Worm (Caenorhabditis elegans) whole organism, mixed stage, embryonic: Measurements from ENCODE around the gene math-7.
"Not testable (repeated sequence)": the region's sequence is repeated elsewhere in the genome, so short reads cannot be mapped to it uniquely, and the experiment has no call there.

ENCODE experiments used
- bed-3 ChIP-seq: fragments of 200-800 bp; sonication (Bioruptor generic); optimal IDR thresholded peaks from 3 replicates; lab custom pipeline; 2018; ENCODE audit warnings: mild to moderate bottlenecking, missing genetic modification characterization, moderate library complexity, missing compliant biosample characterization
- ceh-43 ChIP-seq: fragments of 200-800 bp; sonication (Bioruptor generic); optimal IDR thresholded peaks from 2 replicates; lab custom pipeline; 2018; ENCODE audit warnings: mild to moderate bottlenecking, missing genetic modification characterization, moderate library complexity, missing compliant biosample characterization
- ces-1 ChIP-seq: fragments of 150-350 bp; optimal IDR thresholded peaks from 2 replicates; lab custom pipeline; 2014; ENCODE audit warnings: missing biosample characterization, missing genetic modification reagents, missing genetic modification characterization
- cnd-1 ChIP-seq: fragments of 200-800 bp; sonication (Bioruptor generic); optimal IDR thresholded peaks from 2 replicates; lab custom pipeline; 2018; ENCODE audit warnings: mild to moderate bottlenecking, missing genetic modification characterization, missing compliant biosample characterization
- drap-1 ChIP-seq: fragments of 200-800 bp; sonication (Bioruptor generic); optimal IDR thresholded peaks from 3 replicates; lab custom pipeline; 2018; ENCODE audit warnings: mild to moderate bottlenecking, missing genetic modification characterization, missing compliant biosample characterization
- elt-1 ChIP-seq: sonication (generic microtip); optimal IDR thresholded peaks from 2 replicates; lab custom pipeline; 2017; ENCODE audit warnings: missing genetic modification characterization, mild to moderate bottlenecking, missing compliant biosample characterization, antibody characterized with exemption, moderate library complexity, borderline replicate concordance; ENCODE audit not compliant: insufficient read depth
- flh-1 ChIP-seq: fragments of 200-800 bp; sonication (Bioruptor generic); optimal IDR thresholded peaks from 2 replicates; lab custom pipeline; 2018; ENCODE audit warnings: mild to moderate bottlenecking, missing genetic modification characterization, moderate library complexity, missing compliant biosample characterization
- ham-2 ChIP-seq: fragments of 200-800 bp; sonication (Bioruptor generic); optimal IDR thresholded peaks from 2 replicates; lab custom pipeline; 2018; ENCODE audit warnings: mild to moderate bottlenecking, missing genetic modification characterization, missing compliant biosample characterization
- lin-32 ChIP-seq: fragments of 200-800 bp; sonication (Bioruptor generic); optimal IDR thresholded peaks from 2 replicates; lab custom pipeline; 2018; ENCODE audit warnings: mild to moderate bottlenecking, missing genetic modification characterization, missing compliant biosample characterization
- mep-1 ChIP-seq: fragments of 150-350 bp; optimal IDR thresholded peaks from 2 replicates; lab custom pipeline; 2017; ENCODE audit warnings: missing biosample characterization, missing genetic modification reagents, missing genetic modification characterization, inconsistent platforms
- mls-2 ChIP-seq: sonication (generic microtip); optimal IDR thresholded peaks from 2 replicates; lab custom pipeline; 2016; ENCODE audit warnings: mild to moderate bottlenecking, missing genetic modification characterization, moderate library complexity, missing compliant biosample characterization
- nhr-12 ChIP-seq: fragments of 150-350 bp; optimal IDR thresholded peaks from 2 replicates; lab custom pipeline; 2014; ENCODE audit warnings: missing biosample characterization, missing genetic modification characterization
- nhr-237 ChIP-seq: fragments of 150-350 bp; optimal IDR thresholded peaks from 2 replicates; lab custom pipeline; 2014; ENCODE audit warnings: missing biosample characterization, missing genetic modification characterization
- sem-2 ChIP-seq: fragments of 200-800 bp; sonication (Bioruptor generic); optimal IDR thresholded peaks from 2 replicates; lab custom pipeline; 2018; ENCODE audit warnings: mild to moderate bottlenecking, missing genetic modification characterization, missing compliant biosample characterization
- snpc-4 ChIP-seq: fragments of 150-350 bp; optimal IDR thresholded peaks from 2 replicates; lab custom pipeline; 2014; ENCODE audit warnings: missing biosample characterization, missing genetic modification characterization
- sptf-1 ChIP-seq: sonication (generic microtip); optimal IDR thresholded peaks from 2 replicates; lab custom pipeline; 2017; ENCODE audit warnings: mild to moderate bottlenecking, missing genetic modification characterization, moderate library complexity, missing compliant biosample characterization
- tbx-8 ChIP-seq: fragments of 200-800 bp; sonication (Bioruptor generic); optimal IDR thresholded peaks from 2 replicates; lab custom pipeline; 2018; ENCODE audit warnings: mild to moderate bottlenecking, missing genetic modification characterization, moderate library complexity, missing compliant biosample characterization
- unc-120 ChIP-seq: sonication (generic microtip); optimal IDR thresholded peaks from 2 replicates; lab custom pipeline; 2017; ENCODE audit warnings: missing genetic modification characterization, missing compliant biosample characterization; ENCODE audit not compliant: poor library complexity, severe bottlenecking
- unc-39 ChIP-seq: fragments of 150-350 bp; optimal IDR thresholded peaks from 2 replicates; lab custom pipeline; 2014; ENCODE audit warnings: missing biosample characterization, missing genetic modification characterization
- unc-62 ChIP-seq: fragments of 150-350 bp; optimal IDR thresholded peaks from 2 replicates; lab custom pipeline; 2014; ENCODE audit warnings: missing biosample characterization, missing genetic modification reagents, missing genetic modification characterization
- zip-8 ChIP-seq: fragments of 150-350 bp; optimal IDR thresholded peaks from 2 replicates; lab custom pipeline; 2014; ENCODE audit warnings: missing biosample characterization, missing genetic modification characterization
- ztf-11 ChIP-seq: fragments of 150-350 bp; optimal IDR thresholded peaks from 2 replicates; lab custom pipeline; 2014; ENCODE audit warnings: missing biosample characterization, missing genetic modification characterization

math-7 gene

ce11 chrII:1865683-1866431 is 20.4 kb downstream of the math-7 start, which contains the start of gene math-15:
Gene math-15, plus strand, starts transcription at chrII:1866381.
- TF ChIP-seq sptf-1 (tag; lab: Kevin White, UChicago), result no peak
- TF ChIP-seq unc-120 (tag; lab: Kevin White, UChicago), result no peak
- TF ChIP-seq drap-1, result no peak
- no peak for TF ChIP-seq ceh-43 (GFP tag; lab: Kevin White, UChicago)
- TF ChIP-seq sem-2 (GFP tag; lab: Kevin White, UChicago), result no peak
- no peak for TF ChIP-seq unc-39 (tag; lab: Kevin White, UChicago)

DNA sequence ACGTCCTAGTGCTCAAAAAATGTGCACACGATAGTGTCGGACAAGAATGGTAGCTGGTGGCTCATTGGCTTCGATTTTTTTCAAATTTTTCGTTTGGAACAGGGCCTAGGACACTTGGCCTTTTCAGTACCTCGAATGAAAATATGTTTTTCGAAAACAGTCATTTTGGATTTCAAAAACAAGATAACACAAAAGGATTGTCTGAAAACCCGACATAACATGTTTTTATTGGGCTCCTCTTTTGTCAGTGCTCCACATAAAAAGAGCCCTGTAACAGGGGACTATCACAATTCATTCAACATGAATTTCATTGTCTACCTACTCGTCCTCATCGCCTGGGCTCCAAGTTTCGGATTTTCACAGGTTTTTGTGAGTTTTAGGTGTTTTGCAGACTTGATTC is 22.0 kb downstream of the math-7 start, which contains the start of gene C16C4.17:
Gene C16C4.17 (plus strand): TSS at position 301 of the 400 bp plus-strand sequence.
- no peak for TF ChIP-seq lin-32 (GFP tag; lab: Kevin White, UChicago)
- no peak for TF ChIP-seq ham-2 (GFP tag; lab: Kevin White, UChicago)
- TF ChIP-seq flh-1 (GFP tag; lab: Kevin White, UChicago), result no peak

- not testable (repeated sequence) for TF ChIP-seq ztf-11 (tag; lab: Kevin White, UChicago); bed-3 (GFP tag; lab: Kevin White, UChicago); unc-62 (GFP tag; lab: Kevin White, UChicago)
Measured at ce11 chrII:1862334-1862733, 23.9 kb downstream of the math-7 start, which contains the start of gene fbxb-98. Gene fbxb-98, plus strand, starts transcription at chrII:1862634.

DNA sequence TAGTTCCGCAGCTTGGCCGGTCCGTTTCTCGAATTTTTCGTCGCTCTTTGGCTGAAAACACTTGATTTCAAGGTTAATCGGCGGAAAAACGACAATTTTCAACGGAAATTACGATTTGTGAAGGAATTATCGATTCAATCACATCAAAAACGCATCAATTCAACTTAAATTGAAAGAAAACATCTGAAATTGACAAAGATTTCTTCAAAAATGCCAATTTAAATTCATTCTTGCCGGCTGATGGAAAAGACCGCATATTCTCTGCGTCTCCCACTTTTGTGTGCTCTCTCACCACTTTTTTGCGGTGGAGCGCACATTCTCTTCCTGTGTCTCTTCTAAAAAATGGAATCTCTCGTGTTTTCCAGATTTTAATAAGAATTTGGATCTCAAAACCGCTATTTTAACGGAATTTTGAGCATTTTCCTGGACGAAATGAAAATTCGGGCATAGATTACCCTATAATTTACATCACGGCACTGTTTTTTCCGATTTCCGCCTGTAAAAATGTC is 24.9 kb downstream of the math-7 start, which contains the start of gene C16C4.18:
Gene C16C4.18 (minus strand): TSS at position 51 of the 509 bp plus-strand sequence.
- peak; percentile 2 for TF ChIP-seq mep-1 (tag; lab: Kevin White, UChicago)

DNA sequence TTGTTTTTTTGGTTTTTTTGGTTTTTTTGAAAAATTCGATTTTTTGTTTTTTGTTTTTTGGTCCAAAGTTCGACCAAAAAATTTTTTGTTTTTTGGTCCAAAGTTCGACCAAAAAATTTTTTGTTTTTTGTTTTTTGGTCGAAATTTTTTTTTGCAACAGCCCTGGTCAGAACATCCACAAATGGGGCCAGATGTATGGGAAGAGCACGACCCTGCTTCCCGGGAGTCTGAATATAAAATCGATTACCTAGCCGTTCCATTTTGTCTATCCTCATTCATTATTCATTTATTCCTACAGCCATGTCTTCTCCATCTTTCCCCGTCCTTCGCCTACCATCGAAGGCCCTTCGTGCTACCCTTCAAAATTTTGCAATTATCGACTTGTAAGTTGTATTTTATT is 32.2 kb downstream of the math-7 start, which contains the start of gene fbxb-95:
Gene fbxb-95 (plus strand): TSS at position 301 of the 400 bp plus-strand sequence.
- not testable (repeated sequence) for TF ChIP-seq unc-39, snpc-4, nhr-12 (tag; lab: Kevin White, UChicago)

- TF ChIP-seq mls-2 (tag; lab: Kevin White, UChicago) (no peak), unc-120 (tag; lab: Kevin White, UChicago) (no peak), ces-1 (GFP tag; lab: Kevin White, UChicago) (no peak), nhr-12 (tag; lab: Kevin White, UChicago) (no peak), ham-2 (GFP tag; lab: Kevin White, UChicago) (no peak), sptf-1 (tag; lab: Kevin White, UChicago) (no peak), tbx-8 (no peak)
Measured at ce11 chrII:1852503-1852902, 33.8 kb downstream of the math-7 start, which contains the start of gene C52E2.2. Gene C52E2.2, plus strand, starts transcription at chrII:1852803.

DNA sequence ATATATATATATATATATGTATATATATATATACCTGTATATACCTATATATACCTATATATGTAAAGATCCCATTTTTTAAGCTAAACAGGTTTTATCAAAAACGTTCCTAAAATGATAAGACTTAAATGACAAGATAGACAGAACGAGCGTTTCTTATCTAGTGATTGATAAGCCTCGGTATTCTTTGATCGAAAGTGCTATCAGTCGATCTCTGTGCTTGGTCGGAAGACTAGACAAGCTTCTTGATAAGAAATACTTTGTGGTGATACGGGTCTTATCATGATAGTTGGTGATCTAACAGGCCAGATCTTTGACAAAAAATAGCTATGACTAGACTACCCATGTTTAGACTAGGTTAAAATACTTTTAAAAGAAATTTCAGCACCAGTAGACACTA is 34.6 kb downstream of the math-7 start:
- no peak for TF ChIP-seq unc-62 (GFP tag; lab: Kevin White, UChicago)
- no peak for TF ChIP-seq sptf-1 (tag; lab: Kevin White, UChicago)
- TF ChIP-seq drap-1, result no peak
- no peak for TF ChIP-seq elt-1 (tag; lab: Kevin White, UChicago)
- no peak for TF ChIP-seq mls-2 (tag; lab: Kevin White, UChicago)
- TF ChIP-seq nhr-237 (tag; lab: Kevin White, UChicago), result no peak
- TF ChIP-seq cnd-1 (tag; lab: Kevin White, UChicago), result no peak
- TF ChIP-seq flh-1 (GFP tag; lab: Kevin White, UChicago), result no peak
- no peak for TF ChIP-seq zip-8 (tag; lab: Kevin White, UChicago)
- no peak for TF ChIP-seq ztf-11 (tag; lab: Kevin White, UChicago)
